Fruit fly (Drosophila melanogaster): ENCODE measurements around the gene Arpc3B.

Gene Arpc3B

dm6 chrX:17091062-17091904 lies 14.4 kb downstream of the Arpc3B start, which contains the start of the genes CG16700 and CG4991 (continued):
- TF ChIP-seq MESR4 (GFP tag; optimal IDR thresholded peaks at IDR 0.05) (no peak), Dip3 (GFP tag; optimal IDR thresholded peaks at IDR 0.05) (no peak), CG13424 (tag; optimal IDR thresholded peaks at IDR 0.05) (peak; percentile 90), ci (GFP tag; IDR thresholded peaks at IDR 0.05) (peak; percentile 11; the same call in 1 of the 3 replicates), CG10366 (GFP tag; IDR thresholded peaks at IDR 0.05) (peak; percentile 46), sug (tag; optimal IDR thresholded peaks at IDR 0.05) (peak; percentile 84), CG16863 (GFP tag; optimal IDR thresholded peaks at IDR 0.05) (peak; percentile 9), CkIIα-i1 (GFP tag; IDR thresholded peaks at IDR 0.05) (no peak), Hr3 (GFP tag; optimal IDR thresholded peaks at IDR 0.05) (peak; percentile 86), CG5953 (GFP tag; IDR thresholded peaks at IDR 0.05) (no peak), CG7372 (GFP tag; IDR thresholded peaks at IDR 0.05) (peak; percentile 67), Doc3 (GFP tag; IDR thresholded peaks at IDR 0.05; ENCODE audit: partially characterized antibody) (no peak), CG8089 (GFP tag; optimal IDR thresholded peaks at IDR 0.05) (no peak), pzg (GFP tag; optimal IDR thresholded peaks at IDR 0.05) (no peak), CG4730 (GFP tag; IDR thresholded peaks at IDR 0.05) (peak; percentile 37; the same call in 1 of the 2 replicates), rib (GFP tag; IDR thresholded peaks at IDR 0.05) (0 out of 2 replicates have a peak, but pooled peaks have one; percentile 46), pfk (GFP tag; optimal IDR thresholded peaks at IDR 0.05) (no peak), hb (GFP tag; IDR thresholded peaks at IDR 0.05; ENCODE audit: partially characterized antibody) (no peak), sqz (GFP tag; optimal IDR thresholded peaks at IDR 0.05) (peak; percentile 64), Myb (GFP tag; optimal IDR thresholded peaks at IDR 0.05) (no peak), grau (tag; optimal IDR thresholded peaks at IDR 0.05) (peak; percentile 90), ranshi (GFP tag; IDR thresholded peaks at IDR 0.05) (peak; percentile 58; the same call in 1 of the 2 replicates), Asciz (GFP tag; optimal IDR thresholded peaks at IDR 0.05) (peak; percentile 70), Sry-δ (GFP tag; optimal IDR thresholded peaks at IDR 0.05) (no peak), CG10654 (GFP tag; optimal IDR thresholded peaks at IDR 0.05) (peak; percentile 54), Stat92E (GFP tag; optimal IDR thresholded peaks at IDR 0.05) (peak in 1 of 3 experiments; percentile 57), CG2678 (tag; optimal IDR thresholded peaks at IDR 0.05) (peak; percentile 94), CG12104 (GFP tag; optimal IDR thresholded peaks at IDR 0.05) (peak; percentile 76)

- no peak for TF ChIP-seq Adf1 (GFP tag; IDR thresholded peaks at IDR 0.05)
- TF ChIP-seq Oli (tag; optimal IDR thresholded peaks at IDR 0.05) = no peak
- no peak for TF ChIP-seq schlank (tag; optimal IDR thresholded peaks at IDR 0.05)
- TF ChIP-seq Jarid2 (GFP tag; optimal IDR thresholded peaks at IDR 0.05) = no peak
- no peak for TF ChIP-seq CG6791 (GFP tag; IDR thresholded peaks at IDR 0.05; ENCODE audit: partially characterized antibody)
- no peak for TF ChIP-seq HLHmδ (GFP tag; optimal IDR thresholded peaks at IDR 0.05)
- TF ChIP-seq CG7271 (tag; optimal IDR thresholded peaks at IDR 0.05) = no peak
- TF ChIP-seq so (GFP tag; IDR thresholded peaks at IDR 0.05) = peak; percentile 61; the same call in 1 of the 3 replicates
- TF ChIP-seq bsh (GFP tag; optimal IDR thresholded peaks at IDR 0.05) = peak in 1 of 2 experiments; percentile 30
- no peak for TF ChIP-seq CG15269 (tag; optimal IDR thresholded peaks at IDR 0.05)
- no peak for TF ChIP-seq D (optimal IDR thresholded peaks at IDR 0.05)
- no peak for TF ChIP-seq D (GFP tag; optimal IDR thresholded peaks at IDR 0.05)
- TF ChIP-seq Six4 (GFP tag; optimal IDR thresholded peaks at IDR 0.05) = no peak
- TF ChIP-seq ftz-f1 (GFP tag; optimal IDR thresholded peaks at IDR 0.05) = peak; percentile 71
- no peak for TF ChIP-seq CG33557 (GFP tag; optimal IDR thresholded peaks at IDR 0.05)
- no peak for TF ChIP-seq Mrtf (GFP tag; IDR thresholded peaks at IDR 0.05)
- no peak for TF ChIP-seq sug (tag; optimal IDR thresholded peaks at IDR 0.05)
- TF ChIP-seq Bdp1 (GFP tag; optimal IDR thresholded peaks at IDR 0.05) = no peak
- TF ChIP-seq MTF-1 (GFP tag; optimal IDR thresholded peaks at IDR 0.05; ENCODE audit: borderline replicate concordance) = no peak
- no peak for TF ChIP-seq crc (GFP tag; optimal IDR thresholded peaks at IDR 0.05)
- no peak for TF ChIP-seq sima (GFP tag; optimal IDR thresholded peaks at IDR 0.05)
- no peak for TF ChIP-seq Dfd (GFP tag; optimal IDR thresholded peaks at IDR 0.05)
- no peak for TF ChIP-seq CHES-1-like (GFP tag; optimal IDR thresholded peaks at IDR 0.05)
Observed at dm6 chrX:17090585-17090984, 15.1 kb downstream of the Arpc3B start.

All from whole organism, embryonic.